Fruit fly (Drosophila melanogaster) whole organism, embryonic: ENCODE data around the gene Usp30.

ENCODE experiments used
- BEAF-32 ChIP-seq: fragments of 200-800 bp; sonication (Bioruptor generic); optimal IDR thresholded peaks from 3 replicates; lab custom pipeline; 2017; ENCODE audit warnings: missing biosample characterization, missing genetic modification characterization, mild to moderate bottlenecking, moderate library complexity, missing genetic modification reagents
- Bgb ChIP-seq: fragments of 200-800 bp; sonication (Bioruptor generic); IDR thresholded peaks from 2 replicates; pipeline ENCODE4 v1.3.6; 2022; ENCODE audit warnings: missing biosample characterization, missing genetic modification characterization; ENCODE audit not compliant: partially characterized antibody
- CG10979 ChIP-seq: fragments of 200-800 bp; sonication (Bioruptor generic); optimal IDR thresholded peaks from 2 replicates; lab custom pipeline; 2018; ENCODE audit warnings: missing biosample characterization, mild to moderate bottlenecking, missing genetic modification characterization, moderate library complexity
- CG13287 ChIP-seq: fragments of 200-800 bp; sonication (Bioruptor generic); IDR thresholded peaks from 2 replicates; pipeline ENCODE4 v1.3.6; 2022; ENCODE audit warnings: missing biosample characterization, missing genetic modification characterization; ENCODE audit not compliant: partially characterized antibody
- CG14710 ChIP-seq: fragments of 200-800 bp; sonication (Bioruptor generic); optimal IDR thresholded peaks from 3 replicates; lab custom pipeline; 2019; ENCODE audit warnings: missing biosample characterization, mild to moderate bottlenecking, missing genetic modification characterization, moderate library complexity
- CG15514 ChIP-seq: fragments of 200-800 bp; sonication (Bioruptor generic); optimal IDR thresholded peaks from 3 replicates; lab custom pipeline; 2017; ENCODE audit warnings: missing biosample characterization, missing genetic modification characterization, mild to moderate bottlenecking, moderate library complexity, missing genetic modification reagents
- CG17829 ChIP-seq: fragments of 200-800 bp; optimal IDR thresholded peaks from 2 replicates; lab custom pipeline; 2019; ENCODE audit warnings: missing biosample characterization, mild to moderate bottlenecking, missing genetic modification characterization, moderate library complexity
- CG18599 ChIP-seq: fragments of 200-800 bp; sonication (Bioruptor generic); optimal IDR thresholded peaks from 3 replicates; lab custom pipeline; 2017; ENCODE audit warnings: missing biosample characterization, missing genetic modification characterization, mild to moderate bottlenecking, moderate library complexity, missing genetic modification reagents
- CG2875 ChIP-seq: fragments of 200-800 bp; sonication (Bioruptor generic); optimal IDR thresholded peaks from 2 replicates; lab custom pipeline; 2017; ENCODE audit warnings: missing biosample characterization, mild to moderate bottlenecking, missing genetic modification characterization, missing genetic modification reagents
- CG31388 ChIP-seq: fragments of 200-800 bp; sonication (Bioruptor generic); optimal IDR thresholded peaks from 2 replicates; lab custom pipeline; 2016; ENCODE audit warnings: missing biosample characterization, missing genetic modification characterization
- CG3995 ChIP-seq: fragments of 200-800 bp; sonication (Bioruptor generic); optimal IDR thresholded peaks from 3 replicates; lab custom pipeline; 2016; ENCODE audit warnings: missing biosample characterization, missing genetic modification characterization
- CG4617 ChIP-seq: fragments of 200-800 bp; sonication (Bioruptor generic); optimal IDR thresholded peaks from 3 replicates; lab custom pipeline; 2016; ENCODE audit warnings: missing biosample characterization, missing genetic modification characterization, borderline replicate concordance
- CG5180 ChIP-seq: fragments of 200-800 bp; sonication (Bioruptor generic); optimal IDR thresholded peaks from 3 replicates; lab custom pipeline; 2017; ENCODE audit warnings: missing biosample characterization, missing genetic modification characterization, mild to moderate bottlenecking, moderate library complexity, missing genetic modification reagents
- CG5245 ChIP-seq: fragments of 200-800 bp; sonication (Bioruptor generic); optimal IDR thresholded peaks from 3 replicates; lab custom pipeline; 2016; ENCODE audit warnings: missing biosample characterization, missing genetic modification characterization
- CG7928 ChIP-seq: fragments of 200-800 bp; sonication (Bioruptor generic); optimal IDR thresholded peaks from 2 replicates; lab custom pipeline; 2017; ENCODE audit warnings: missing biosample characterization, mild to moderate bottlenecking, missing genetic modification characterization
- CG7963 ChIP-seq: fragments of 200-800 bp; sonication (Bioruptor generic); IDR thresholded peaks from 3 replicates; pipeline ENCODE4 v1.3.6; 2022; ENCODE audit warnings: missing biosample characterization, missing genetic modification characterization; ENCODE audit not compliant: partially characterized antibody
- Doc3 ChIP-seq: fragments of 200-800 bp; sonication (Bioruptor generic); IDR thresholded peaks from 3 replicates; pipeline ENCODE4 v1.3.6; 2022; ENCODE audit warnings: missing biosample characterization, missing genetic modification characterization; ENCODE audit not compliant: partially characterized antibody
- Dref ChIP-seq: fragments of 200-800 bp; sonication (Bioruptor generic); IDR thresholded peaks from 2 replicates; pipeline ENCODE4 v1.3.6; 2022; ENCODE audit warnings: missing biosample characterization, missing genetic modification characterization
- E2f2 ChIP-seq: fragments of 200-800 bp; sonication (Bioruptor generic); IDR thresholded peaks from 2 replicates; pipeline ENCODE4 v1.3.6; 2022; ENCODE audit warnings: missing biosample characterization, missing genetic modification characterization
- Ets97D ChIP-seq: fragments of 200-800 bp; sonication (Bioruptor generic); optimal IDR thresholded peaks from 3 replicates; lab custom pipeline; 2016; ENCODE audit warnings: missing biosample characterization, missing genetic modification characterization
- HLH4C ChIP-seq: fragments of 200-800 bp; sonication (Bioruptor generic); IDR thresholded peaks from 3 replicates; pipeline ENCODE4 v1.3.6; 2022; ENCODE audit warnings: missing biosample characterization, missing genetic modification characterization; ENCODE audit not compliant: partially characterized antibody
- Lpt ChIP-seq: fragments of >200 bp; optimal IDR thresholded peaks from 2 replicates; lab custom pipeline; 2018; ENCODE audit warnings: missing biosample characterization, missing genetic modification characterization
- MBD-R2 ChIP-seq: fragments of 200-800 bp; sonication (Bioruptor generic); IDR thresholded peaks from 2 replicates; pipeline ENCODE4 v1.3.6; 2022; ENCODE audit warnings: missing biosample characterization, missing genetic modification characterization
- Med ChIP-seq: fragments of 200-800 bp; sonication (Bioruptor generic); peaks from one replicate; lab custom pipeline; 2016; ENCODE audit warnings: missing biosample characterization, missing genetic modification characterization, mild to moderate bottlenecking, inconsistent platforms, moderate library complexity
- Optix ChIP-seq: fragments of 200-800 bp; sonication (Bioruptor generic); IDR thresholded peaks from 3 replicates; pipeline ENCODE4 v1.3.6; 2022; ENCODE audit warnings: missing biosample characterization, missing genetic modification characterization
- Scr ChIP-seq: fragments of 200-800 bp; sonication (Bioruptor generic); IDR thresholded peaks from 2 replicates; pipeline ENCODE4 v1.3.6; 2022; ENCODE audit warnings: missing biosample characterization, missing genetic modification characterization; ENCODE audit not compliant: partially characterized antibody
- Six4 ChIP-seq: fragments of 200-800 bp; sonication (Bioruptor generic); optimal IDR thresholded peaks from 2 replicates; lab custom pipeline; 2016; ENCODE audit warnings: missing biosample characterization, missing genetic modification characterization
- Sry-δ ChIP-seq: fragments of 200-800 bp; sonication (Bioruptor generic); optimal IDR thresholded peaks from 2 replicates; lab custom pipeline; 2016; ENCODE audit warnings: missing biosample characterization, missing genetic modification characterization
- YL-1 ChIP-seq: fragments of 200-800 bp; sonication (Bioruptor generic); optimal IDR thresholded peaks from 3 replicates; lab custom pipeline; 2017; ENCODE audit warnings: missing biosample characterization, mild to moderate bottlenecking, missing genetic modification characterization
- ato ChIP-seq: fragments of 200-800 bp; sonication (Bioruptor generic); IDR thresholded peaks from 2 replicates; pipeline ENCODE4 v1.3.6; 2022; ENCODE audit warnings: missing biosample characterization, missing genetic modification characterization; ENCODE audit not compliant: partially characterized antibody
- bbx ChIP-seq: fragments of 200-800 bp; sonication (Bioruptor generic); IDR thresholded peaks from 2 replicates; pipeline ENCODE4 v1.3.6; 2022; ENCODE audit warnings: missing biosample characterization, missing genetic modification characterization; ENCODE audit not compliant: partially characterized antibody
- hbn ChIP-seq: fragments of 200-800 bp; sonication (Bioruptor generic); IDR thresholded peaks from 2 replicates; pipeline ENCODE4 v1.3.6; 2022; ENCODE audit warnings: missing biosample characterization, missing genetic modification characterization; ENCODE audit not compliant: partially characterized antibody
- inv ChIP-seq: fragments of 200-800 bp; sonication (Bioruptor generic); IDR thresholded peaks from 2 replicates; pipeline ENCODE4 v1.3.6; 2022; ENCODE audit warnings: missing biosample characterization, missing genetic modification characterization; ENCODE audit not compliant: partially characterized antibody
- jumu ChIP-seq: fragments of 200-800 bp; sonication (Bioruptor generic); optimal IDR thresholded peaks from 3 replicates; lab custom pipeline; 2016; ENCODE audit warnings: missing biosample characterization, missing genetic modification characterization
- knrl ChIP-seq: fragments of 200-800 bp; sonication (Bioruptor generic); IDR thresholded peaks from 3 replicates; pipeline ENCODE4 v1.3.6; 2022; ENCODE audit warnings: missing biosample characterization, missing genetic modification characterization; ENCODE audit not compliant: partially characterized antibody
- nom ChIP-seq: fragments of 200-800 bp; sonication (Bioruptor generic); optimal IDR thresholded peaks from 2 replicates; lab custom pipeline; 2017; ENCODE audit warnings: missing biosample characterization, missing genetic modification characterization, mild to moderate bottlenecking, moderate library complexity, missing genetic modification reagents
- pzg ChIP-seq: fragments of 200-800 bp; sonication (Bioruptor generic); optimal IDR thresholded peaks from 3 replicates; lab custom pipeline; 2018; ENCODE audit warnings: missing biosample characterization, mild to moderate bottlenecking, missing genetic modification characterization, moderate library complexity
- ranshi ChIP-seq: fragments of 200-800 bp; sonication (Bioruptor generic); IDR thresholded peaks from 2 replicates; pipeline ENCODE4 v1.3.6; 2022; ENCODE audit warnings: missing biosample characterization, missing genetic modification characterization
- sna ChIP-seq: fragments of 200-800 bp; sonication (Bioruptor generic); IDR thresholded peaks from 2 replicates; pipeline ENCODE4 v1.3.6; 2022; ENCODE audit warnings: missing biosample characterization, missing genetic modification characterization; ENCODE audit not compliant: partially characterized antibody
- so ChIP-seq: fragments of 200-800 bp; sonication (Bioruptor generic); IDR thresholded peaks from 3 replicates; pipeline ENCODE4 v1.3.6; 2022; ENCODE audit warnings: missing biosample characterization, missing genetic modification characterization
- sob ChIP-seq: fragments of 200-800 bp; sonication (Bioruptor generic); IDR thresholded peaks from 2 replicates; pipeline ENCODE4 v1.3.6; 2022; ENCODE audit warnings: missing biosample characterization, missing genetic modification characterization
- stwl ChIP-seq: fragments of 200-800 bp; sonication (Bioruptor generic); optimal IDR thresholded peaks from 3 replicates; lab custom pipeline; 2018; ENCODE audit warnings: missing biosample characterization, mild to moderate bottlenecking, missing genetic modification characterization, moderate library complexity
- trem ChIP-seq: fragments of 200-800 bp; optimal IDR thresholded peaks from 3 replicates; lab custom pipeline; 2019; ENCODE audit warnings: missing biosample characterization, mild to moderate bottlenecking, missing genetic modification characterization, moderate library complexity
- unc-4 ChIP-seq: fragments of 200-800 bp; sonication (Bioruptor generic); IDR thresholded peaks from 2 replicates; pipeline ENCODE4 v1.3.6; 2022; ENCODE audit warnings: missing biosample characterization, missing genetic modification characterization; ENCODE audit not compliant: partially characterized antibody
- vnd ChIP-seq: fragments of 200-800 bp; sonication (Bioruptor generic); IDR thresholded peaks from 3 replicates; pipeline ENCODE4 v1.3.6; 2022; ENCODE audit warnings: missing biosample characterization, missing genetic modification characterization; ENCODE audit not compliant: partially characterized antibody

Gene Usp30

DNA sequence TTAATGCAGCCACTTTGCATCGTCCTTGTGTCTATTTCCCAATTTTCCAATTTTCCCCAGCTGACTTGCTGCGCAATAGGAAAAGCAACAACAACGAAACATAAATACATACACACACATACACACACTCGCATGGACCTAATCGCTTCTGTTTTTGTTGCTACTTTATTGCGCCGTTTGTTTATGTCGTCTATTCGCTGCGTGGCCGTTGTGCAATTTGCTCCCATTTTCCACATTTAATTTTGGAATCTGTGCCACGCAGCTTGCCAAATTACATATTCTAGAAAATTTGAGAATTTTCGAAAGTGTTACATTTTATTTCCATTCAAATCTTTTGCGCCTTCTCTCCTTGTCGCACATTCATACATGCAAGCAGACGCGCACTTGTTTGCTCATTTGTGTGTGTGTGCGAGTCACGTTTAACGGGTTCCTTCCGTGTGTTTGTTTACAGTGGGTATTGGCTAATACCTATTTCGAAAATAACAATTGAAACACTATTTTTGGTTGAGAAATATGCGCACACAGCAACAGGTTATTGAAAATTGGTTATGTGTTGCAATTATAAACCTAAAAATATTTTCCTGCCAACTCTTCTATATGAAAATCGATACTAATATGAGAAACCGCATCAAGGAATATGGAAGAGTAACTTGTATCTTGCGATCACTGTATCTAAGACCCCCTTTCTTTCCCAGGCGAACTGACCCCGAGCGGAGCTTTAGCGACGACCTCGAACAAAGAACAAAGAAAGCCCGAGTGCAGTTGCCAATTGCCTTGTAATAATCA, 745 bp upstream of the Usp30 start (continued):
- TF ChIP-seq CG10979 (tag; lab: Kevin White, UChicago) (peak; percentile 50), so (GFP tag; lab: Robert Waterston, UW) (no peak), CG5180 (GFP tag; lab: Kevin White, UChicago) (no peak)

DNA sequence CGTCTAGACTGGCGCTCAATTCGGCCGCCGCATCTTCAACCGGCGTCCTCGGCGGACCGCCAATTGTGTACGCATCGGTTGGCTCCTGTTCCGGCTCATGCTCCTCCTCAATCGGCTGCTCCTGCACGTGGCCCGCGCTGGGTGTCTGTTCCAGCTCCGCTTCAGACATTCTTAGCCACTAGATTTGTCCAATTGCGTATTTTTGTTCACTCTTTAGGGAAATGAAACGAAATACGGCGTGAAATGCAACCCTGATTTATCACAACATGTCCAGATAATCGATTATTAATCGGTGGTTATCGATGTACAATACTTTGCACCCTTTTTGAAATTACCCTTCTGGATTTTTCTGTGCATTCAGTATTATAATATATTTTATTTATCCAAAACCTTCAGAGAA, 3.0 kb downstream of the Usp30 start, which contains the start of gene mof:
TSS of gene mof (minus strand) at position 270 of the 400 bp plus-strand sequence.
- TF ChIP-seq BEAF-32 (GFP tag; lab: Kevin White, UChicago) (peak; percentile 62), CG14710 (peak; percentile 3), CG4617 (GFP tag; lab: Kevin White, UChicago) (peak; percentile 54), jumu (GFP tag; lab: Kevin White, UChicago) (no peak), stwl (tag; lab: Kevin White, UChicago) (peak; percentile 61), MBD-R2 (GFP tag; lab: Robert Waterston, UW) (peak; percentile 79), CG13287 (GFP tag; lab: Robert Waterston, UW) (peak; percentile 84), Ets97D (GFP tag; lab: Kevin White, UChicago) (peak; percentile 25), Sry-δ (GFP tag; lab: Kevin White, UChicago) (peak; percentile 50), Scr (peak; percentile 75), CG17829 (tag; lab: Kevin White, UChicago) (no peak), CG15514 (peak; percentile 46), Six4 (GFP tag; lab: Kevin White, UChicago) (no peak), CG3995 (GFP tag; lab: Kevin White, UChicago) (peak; percentile 44), trem (tag; lab: Kevin White, UChicago) (peak; percentile 18), unc-4 (GFP tag; lab: Robert Waterston, UW) (peak; percentile 76), Lpt (GFP tag; lab: Kevin White, UChicago) (no peak), Med (peak; percentile 60), CG18599 (GFP tag; lab: Kevin White, UChicago) (no peak), YL-1 (peak; percentile 55), pzg (GFP tag; lab: Kevin White, UChicago) (peak; percentile 50), sob (no peak), inv (GFP tag; lab: Robert Waterston, UW) (peak; percentile 55), hbn (GFP tag; lab: Robert Waterston, UW) (peak; percentile 64), Dref (GFP tag; lab: Robert Waterston, UW) (peak; percentile 81), vnd (GFP tag; lab: Robert Waterston, UW) (peak; percentile 76), CG5245 (no peak), CG2875 (GFP tag; lab: Kevin White, UChicago) (no peak), sna (GFP tag; lab: Robert Waterston, UW) (peak; percentile 72), HLH4C (peak; percentile 87), CG31388 (no peak), nom (GFP tag; lab: Kevin White, UChicago) (peak; percentile 18), E2f2 (GFP tag; lab: Robert Waterston, UW) (peak; percentile 88), Doc3 (GFP tag; lab: Robert Waterston, UW) (peak; percentile 58), bbx (GFP tag; lab: Robert Waterston, UW) (peak; percentile 85), Bgb (peak; percentile 72), CG7928 (GFP tag; lab: Kevin White, UChicago) (peak; percentile 80), knrl (GFP tag; lab: Robert Waterston, UW) (peak; percentile 57; the same call in 2 of the 3 replicates), Optix (GFP tag; lab: Robert Waterston, UW) (no peak), ranshi (GFP tag; lab: Robert Waterston, UW) (0 out of 2 replicates have a peak, but pooled peaks have one; percentile 9), CG7963 (GFP tag; lab: Robert Waterston, UW) (peak; percentile 77), ato (GFP tag; lab: Robert Waterston, UW) (peak; percentile 71)
